Worm (Caenorhabditis elegans): Measurements from ENCODE around the gene ZK721.3.

- no peak for TF ChIP-seq unc-130 (GFP tag; optimal IDR thresholded peaks at IDR 0.05)
- TF ChIP-seq ama-1 (optimal IDR thresholded peaks at IDR 0.05) = no peak
Observed at ce11 chrX:8806070-8806799, 21.9 kb downstream of the ZK721.3 start, which contains the start of gene R04E5.8.

Data from whole organism, L4 larva.